Fruit fly (Drosophila melanogaster) whole organism, prepupa: Measurements from ENCODE around the gene CapaR.

Source experiments
- Blimp-1 ChIP-seq: fragments of 200-800 bp; sonication (Bioruptor generic); optimal IDR thresholded peaks from 3 replicates; lab custom pipeline; 2017; ENCODE audit warnings: missing biosample characterization, missing genetic modification characterization, mild to moderate bottlenecking, moderate library complexity, missing genetic modification reagents
- CG11294 ChIP-seq: fragments of 200-800 bp; sonication (Bioruptor generic); IDR thresholded peaks from 2 replicates; pipeline ENCODE4 v1.3.6; 2022; ENCODE audit warnings: missing biosample characterization, missing genetic modification characterization
- CG16779 ChIP-seq: fragments of 200-800 bp; sonication (Bioruptor generic); optimal IDR thresholded peaks from 3 replicates; lab custom pipeline; 2017; ENCODE audit warnings: missing biosample characterization, mild to moderate bottlenecking, missing genetic modification characterization
- CG32006 ChIP-seq: fragments of 200-800 bp; sonication (Bioruptor generic); optimal IDR thresholded peaks from 3 replicates; lab custom pipeline; 2017; ENCODE audit warnings: missing biosample characterization, mild to moderate bottlenecking, missing genetic modification characterization
- CG6792 ChIP-seq: fragments of 200-800 bp; sonication (Bioruptor generic); optimal IDR thresholded peaks from 3 replicates; lab custom pipeline; 2016; ENCODE audit warnings: missing biosample characterization, missing genetic modification characterization
- CG8119 ChIP-seq: fragments of 200-800 bp; sonication (Bioruptor generic); IDR thresholded peaks from 3 replicates; pipeline ENCODE4 v1.3.6; 2022; ENCODE audit warnings: missing biosample characterization, missing genetic modification characterization
- Eip78C ChIP-seq: fragments of 200-800 bp; sonication (Bioruptor generic); peaks from one replicate; lab custom pipeline; 2016; ENCODE audit warnings: missing biosample characterization, missing genetic modification characterization
- Hr38 ChIP-seq: sonication (Bioruptor generic); optimal IDR thresholded peaks from 2 replicates; lab custom pipeline; 2016; ENCODE audit warnings: missing biosample characterization, missing genetic modification characterization
- Hr39 ChIP-seq: fragments of 200-800 bp; sonication (Bioruptor generic); optimal IDR thresholded peaks from 2 replicates; lab custom pipeline; 2016; ENCODE audit warnings: missing biosample characterization, missing genetic modification characterization
- cyc ChIP-seq: fragments of 200-800 bp; sonication (Bioruptor generic); optimal IDR thresholded peaks from 3 replicates; lab custom pipeline; 2016; ENCODE audit warnings: missing biosample characterization, missing genetic modification characterization
- fkh ChIP-seq: fragments of 200-800 bp; sonication (Bioruptor generic); optimal IDR thresholded peaks from 3 replicates; lab custom pipeline; 2017; ENCODE audit warnings: missing biosample characterization, mild to moderate bottlenecking, missing genetic modification characterization, moderate library complexity
- salr ChIP-seq, 2 experiments: fragments of 200-800 bp; sonication (Bioruptor generic); optimal IDR thresholded peaks; 3 replicates each; lab custom pipeline; 2016 to 2018; ENCODE audit warnings: missing biosample characterization in 2 of 2, missing genetic modification characterization in 2 of 2, mild to moderate bottlenecking in 1 of 2
- svp ChIP-seq: fragments of 200-800 bp; sonication (Bioruptor generic); peaks from one replicate; lab custom pipeline; 2016; ENCODE audit warnings: missing biosample characterization, missing genetic modification characterization
- topi ChIP-seq: fragments of 200-800 bp; sonication (Bioruptor generic); optimal IDR thresholded peaks from 3 replicates; lab custom pipeline; 2016; ENCODE audit warnings: missing biosample characterization, missing genetic modification characterization

dm6 chr3L:21594408-21594807 is 32.4 kb upstream of the CapaR start:
- peak; percentile 71 for TF ChIP-seq cyc (GFP tag; lab: Kevin White, UChicago)
- TF ChIP-seq CG6792, result peak; percentile 44
- peak; percentile 60 for TF ChIP-seq topi
- TF ChIP-seq Blimp-1, result no peak
- TF ChIP-seq CG16779 (tag; lab: Kevin White, UChicago), result peak; percentile 25
- peak; percentile 82 for TF ChIP-seq svp (GFP tag; lab: Kevin White, UChicago)
- peak; percentile 81 for TF ChIP-seq Eip78C
- TF ChIP-seq salr (GFP tag; optimal IDR thresholded peaks at IDR 0.05; lab: Kevin White, UChicago), result peak in 1 of 2 experiments; percentile 37
- 0 out of 3 replicates have a peak, but pooled peaks have one; percentile 22 for TF ChIP-seq CG8119 (GFP tag; lab: Robert Waterston, UW)
- TF ChIP-seq Hr38 (GFP tag; lab: Kevin White, UChicago), result no peak
- TF ChIP-seq fkh (GFP tag; lab: Kevin White, UChicago), result no peak
- TF ChIP-seq CG11294 (GFP tag; lab: Robert Waterston, UW), result no peak
- peak; percentile 66 for TF ChIP-seq Hr39 (GFP tag; lab: Kevin White, UChicago)
- no peak for TF ChIP-seq CG32006 (GFP tag; lab: Kevin White, UChicago)
